Worm (Caenorhabditis elegans) whole organism, L4 larva: ENCODE data around the gene F53F4.11.
A peak's percentile ranks its signal among the peaks of the same experiment; 100 is the strongest.

Experiments used
- D1046.2 ChIP-seq: fragments of 200-800 bp; sonication (Bioruptor generic); IDR thresholded peaks from 2 replicates; pipeline ENCODE4 v1.3.6; 2022; ENCODE audit warnings: missing genetic modification characterization, missing compliant biosample characterization
- F26F4.8 ChIP-seq: fragments of 200-800 bp; sonication (Bioruptor generic); conservative IDR thresholded peaks from 2 replicates; pipeline ENCODE4 v1.3.6; 2022; ENCODE audit warnings: missing genetic modification characterization, missing compliant biosample characterization
- F49E8.2 ChIP-seq: sonication (generic microtip); optimal IDR thresholded peaks from 2 replicates; lab custom pipeline; 2016; ENCODE audit warnings: missing compliant biosample characterization, mild to moderate bottlenecking, missing genetic modification characterization, borderline replicate concordance
- R02D3.7 ChIP-seq: fragments of 150-350 bp; sonication (generic microtip); optimal IDR thresholded peaks from 3 replicates; lab custom pipeline; 2014; ENCODE audit warnings: missing biosample characterization, missing genetic modification characterization
- T26A8.4 ChIP-seq: fragments of 200-800 bp; sonication (Bioruptor generic); IDR thresholded peaks from 2 replicates; pipeline ENCODE4 v1.3.6; 2022; ENCODE audit warnings: missing genetic modification characterization, missing compliant biosample characterization
- Y105C5A.15 ChIP-seq: fragments of 200-800 bp; sonication (Bioruptor generic); IDR thresholded peaks from 2 replicates; pipeline ENCODE4 v1.3.6; 2022; ENCODE audit warnings: missing genetic modification characterization, missing compliant biosample characterization
- Y75B8A.6 ChIP-seq: fragments of 200-800 bp; sonication (Bioruptor generic); IDR thresholded peaks from 2 replicates; pipeline ENCODE4 v1.3.6; 2022; ENCODE audit warnings: missing genetic modification reagents, missing genetic modification characterization, missing compliant biosample characterization
- arid-1 ChIP-seq: fragments of 200-800 bp; sonication (Bioruptor generic); conservative IDR thresholded peaks from 2 replicates; pipeline ENCODE4 v1.3.6; 2022; ENCODE audit warnings: missing genetic modification reagents, missing genetic modification characterization, missing compliant biosample characterization
- ceh-32 ChIP-seq: sonication (generic microtip); optimal IDR thresholded peaks from 2 replicates; lab custom pipeline; 2016; ENCODE audit warnings: mild to moderate bottlenecking, missing genetic modification characterization, missing compliant biosample characterization; ENCODE audit not compliant: poor library complexity
- ceh-82 ChIP-seq: sonication (generic microtip); optimal IDR thresholded peaks from 2 replicates; lab custom pipeline; 2017; ENCODE audit warnings: missing biosample characterization, missing genetic modification characterization
- cey-2 ChIP-seq: sonication (generic microtip); optimal IDR thresholded peaks from 3 replicates; lab custom pipeline; 2017; ENCODE audit warnings: missing genetic modification characterization, mild to moderate bottlenecking, missing compliant biosample characterization, antibody characterized with exemption, borderline replicate concordance; ENCODE audit not compliant: insufficient read depth
- daf-8 ChIP-seq: fragments of 200-800 bp; sonication (Bioruptor generic); IDR thresholded peaks from 2 replicates; pipeline ENCODE4 v1.3.6; 2022; ENCODE audit warnings: missing genetic modification characterization, missing compliant biosample characterization
- dmd-9 ChIP-seq: fragments of 200-800 bp; sonication (Bioruptor generic); IDR thresholded peaks from 2 replicates; pipeline ENCODE4 v1.3.6; 2022; ENCODE audit warnings: missing genetic modification reagents, missing genetic modification characterization, missing compliant biosample characterization
- dpl-1 ChIP-seq: fragments of 150-350 bp; optimal IDR thresholded peaks from 2 replicates; lab custom pipeline; 2014; ENCODE audit warnings: missing biosample characterization, missing genetic modification reagents, missing genetic modification characterization
- dve-1 ChIP-seq: sonication (generic microtip); optimal IDR thresholded peaks from 2 replicates; lab custom pipeline; 2017; ENCODE audit warnings: antibody characterized with exemption, mild to moderate bottlenecking, missing genetic modification characterization, missing compliant biosample characterization; ENCODE audit not compliant: insufficient read depth
- fos-1 ChIP-seq: fragments of 150-350 bp; optimal IDR thresholded peaks from 2 replicates; lab custom pipeline; 2014; ENCODE audit warnings: missing biosample characterization, missing genetic modification characterization
- gei-8 ChIP-seq: fragments of 200-800 bp; sonication (Bioruptor generic); optimal IDR thresholded peaks from 2 replicates; lab custom pipeline; 2018; ENCODE audit warnings: mild to moderate bottlenecking, missing genetic modification characterization, missing compliant biosample characterization
- hif-1 ChIP-seq, 2 experiments: sonication (generic microtip); optimal IDR thresholded peaks; 2 replicates each; lab custom pipeline; 2016 to 2017; ENCODE audit warnings: missing compliant biosample characterization in 2 of 2, missing genetic modification characterization in 2 of 2, missing genetic modification reagents in 2 of 2, missing genotype in 2 of 2, mild to moderate bottlenecking in 1 of 2
- hlh-11 ChIP-seq: fragments of 200-800 bp; sonication (Bioruptor generic); optimal IDR thresholded peaks from 2 replicates; lab custom pipeline; 2018; ENCODE audit warnings: mild to moderate bottlenecking, missing genetic modification characterization, missing compliant biosample characterization
- hlh-30 ChIP-seq: sonication (generic microtip); optimal IDR thresholded peaks from 2 replicates; lab custom pipeline; 2017; ENCODE audit warnings: antibody characterized with exemption, mild to moderate bottlenecking, missing genetic modification characterization, missing compliant biosample characterization; ENCODE audit not compliant: insufficient read depth
- hmg-1.1 ChIP-seq: fragments of 200-800 bp; sonication (Bioruptor generic); IDR thresholded peaks from 2 replicates; pipeline ENCODE4 v1.3.6; 2022; ENCODE audit warnings: missing genetic modification reagents, missing genetic modification characterization, missing compliant biosample characterization
- jun-1 ChIP-seq: fragments of 150-350 bp; optimal IDR thresholded peaks from 2 replicates; lab custom pipeline; 2014; ENCODE audit warnings: missing biosample characterization, missing genetic modification reagents, missing genetic modification characterization
- lim-7 ChIP-seq: fragments of 200-800 bp; sonication (Bioruptor generic); IDR thresholded peaks from 2 replicates; pipeline ENCODE4 v1.3.6; 2022; ENCODE audit warnings: missing genetic modification characterization, missing compliant biosample characterization
- lin-1 ChIP-seq: fragments of 200-800 bp; sonication (Bioruptor generic); IDR thresholded peaks from 2 replicates; pipeline ENCODE4 v1.3.6; 2022; ENCODE audit warnings: missing genetic modification reagents, missing genetic modification characterization, missing compliant biosample characterization
- lir-3 ChIP-seq: sonication (generic microtip); optimal IDR thresholded peaks from 2 replicates; lab custom pipeline; 2016; ENCODE audit warnings: mild to moderate bottlenecking, missing genetic modification characterization, missing compliant biosample characterization
- lsy-2 ChIP-seq, 2 experiments: fragments of 150-350 bp in 1 of 2; sonication (generic microtip) in 1 of 2; optimal IDR thresholded peaks; 2 replicates each; lab custom pipeline; 2014 to 2017; ENCODE audit warnings: missing biosample characterization in 2 of 2, missing genetic modification characterization in 2 of 2
- madf-5 ChIP-seq, 2 experiments: fragments of 200-800 bp; sonication (Bioruptor generic); IDR thresholded peaks; 2 replicates each; pipeline ENCODE4 v1.3.6; 2022; ENCODE audit warnings: missing compliant biosample characterization in 2 of 2, missing genetic modification characterization in 2 of 2
- mdt-29 ChIP-seq: fragments of 200-800 bp; sonication (Bioruptor generic); IDR thresholded peaks from 2 replicates; pipeline ENCODE4 v1.3.6; 2022; ENCODE audit warnings: missing genetic modification reagents, missing genetic modification characterization, missing compliant biosample characterization
- mep-1 ChIP-seq: fragments of 150-350 bp; sonication (generic microtip); optimal IDR thresholded peaks from 3 replicates; lab custom pipeline; 2014; ENCODE audit warnings: missing biosample characterization, missing genetic modification characterization
- mxl-3 ChIP-seq: fragments of 200-800 bp; sonication (Bioruptor generic); optimal IDR thresholded peaks from 2 replicates; lab custom pipeline; 2018; ENCODE audit warnings: mild to moderate bottlenecking, missing genetic modification characterization, missing compliant biosample characterization
- nhr-10 ChIP-seq: fragments of 150-350 bp; optimal IDR thresholded peaks from 2 replicates; lab custom pipeline; 2014; ENCODE audit warnings: missing biosample characterization, missing genetic modification characterization
- nhr-102 ChIP-seq: sonication (generic microtip); optimal IDR thresholded peaks from 2 replicates; lab custom pipeline; 2016; ENCODE audit warnings: mild to moderate bottlenecking, missing genetic modification characterization, moderate library complexity, missing compliant biosample characterization
- nhr-111 ChIP-seq: fragments of 200-800 bp; sonication (Bioruptor generic); optimal IDR thresholded peaks from 2 replicates; lab custom pipeline; 2018; ENCODE audit warnings: mild to moderate bottlenecking, missing genetic modification characterization, missing compliant biosample characterization
- nhr-237 ChIP-seq: sonication (generic microtip); optimal IDR thresholded peaks from 2 replicates; lab custom pipeline; 2017; ENCODE audit warnings: missing biosample characterization, missing genetic modification characterization
- nhr-28 ChIP-seq: fragments of 150-350 bp; optimal IDR thresholded peaks from 2 replicates; lab custom pipeline; 2014; ENCODE audit warnings: missing biosample characterization, missing genetic modification characterization
- nhr-41 ChIP-seq: fragments of 200-800 bp; sonication (Bioruptor generic); IDR thresholded peaks from 2 replicates; pipeline ENCODE4 v1.3.6; 2022; ENCODE audit warnings: missing genetic modification reagents, missing genetic modification characterization, missing compliant biosample characterization
- nhr-42 ChIP-seq: fragments of 200-800 bp; sonication (Bioruptor generic); IDR thresholded peaks from 2 replicates; pipeline ENCODE4 v1.3.6; 2022; ENCODE audit warnings: missing genetic modification characterization, missing compliant biosample characterization
- nhr-48 ChIP-seq: sonication (generic microtip); optimal IDR thresholded peaks from 2 replicates; lab custom pipeline; 2016; ENCODE audit warnings: mild to moderate bottlenecking, missing genetic modification characterization, missing compliant biosample characterization
- nhr-6 ChIP-seq: fragments of 150-350 bp; optimal IDR thresholded peaks from 2 replicates; lab custom pipeline; 2014; ENCODE audit warnings: missing biosample characterization, missing genetic modification characterization
- nhr-77 ChIP-seq: fragments of 150-350 bp; optimal IDR thresholded peaks from 2 replicates; lab custom pipeline; 2014; ENCODE audit warnings: missing biosample characterization, missing genetic modification characterization
- rbr-2 ChIP-seq: sonication (generic microtip); optimal IDR thresholded peaks from 2 replicates; lab custom pipeline; 2016; ENCODE audit warnings: missing genotype, missing genetic modification characterization, missing compliant biosample characterization
- sdz-12 ChIP-seq: fragments of 200-800 bp; sonication (Bioruptor generic); optimal IDR thresholded peaks from 2 replicates; lab custom pipeline; 2018; ENCODE audit warnings: mild to moderate bottlenecking, missing genetic modification characterization, missing compliant biosample characterization
- skn-1 ChIP-seq: fragments of 150-350 bp; optimal IDR thresholded peaks from 2 replicates; lab custom pipeline; 2014; ENCODE audit warnings: missing biosample characterization, missing genetic modification characterization
- snpc-4 ChIP-seq: fragments of 150-350 bp; optimal IDR thresholded peaks from 2 replicates; lab custom pipeline; 2014; ENCODE audit warnings: missing biosample characterization, missing genetic modification characterization
- spr-1 ChIP-seq: sonication (generic microtip); optimal IDR thresholded peaks from 2 replicates; lab custom pipeline; 2016; ENCODE audit warnings: mild to moderate bottlenecking, missing genetic modification characterization, missing compliant biosample characterization
- unc-39 ChIP-seq: sonication (generic microtip); optimal IDR thresholded peaks from 2 replicates; lab custom pipeline; 2017; ENCODE audit warnings: missing biosample characterization, missing genetic modification characterization
- vab-7 ChIP-seq: fragments of 200-800 bp; sonication (Bioruptor generic); IDR thresholded peaks from 2 replicates; pipeline ENCODE4 v1.3.6; 2022; ENCODE audit warnings: missing genetic modification reagents, missing genetic modification characterization, missing compliant biosample characterization
- zfp-3 ChIP-seq: fragments of 200-800 bp; sonication (Bioruptor generic); conservative IDR thresholded peaks from 2 replicates; pipeline ENCODE4 v1.3.6; 2022; ENCODE audit warnings: missing genetic modification reagents, missing genetic modification characterization, missing compliant biosample characterization
- ztf-11 ChIP-seq: fragments of 150-350 bp; optimal IDR thresholded peaks from 2 replicates; lab custom pipeline; 2014; ENCODE audit warnings: missing biosample characterization, missing genetic modification characterization
- ztf-7 ChIP-seq: fragments of 150-350 bp; optimal IDR thresholded peaks from 2 replicates; lab custom pipeline; 2014; ENCODE audit warnings: missing biosample characterization, missing genetic modification characterization

F53F4.11 gene

DNA sequence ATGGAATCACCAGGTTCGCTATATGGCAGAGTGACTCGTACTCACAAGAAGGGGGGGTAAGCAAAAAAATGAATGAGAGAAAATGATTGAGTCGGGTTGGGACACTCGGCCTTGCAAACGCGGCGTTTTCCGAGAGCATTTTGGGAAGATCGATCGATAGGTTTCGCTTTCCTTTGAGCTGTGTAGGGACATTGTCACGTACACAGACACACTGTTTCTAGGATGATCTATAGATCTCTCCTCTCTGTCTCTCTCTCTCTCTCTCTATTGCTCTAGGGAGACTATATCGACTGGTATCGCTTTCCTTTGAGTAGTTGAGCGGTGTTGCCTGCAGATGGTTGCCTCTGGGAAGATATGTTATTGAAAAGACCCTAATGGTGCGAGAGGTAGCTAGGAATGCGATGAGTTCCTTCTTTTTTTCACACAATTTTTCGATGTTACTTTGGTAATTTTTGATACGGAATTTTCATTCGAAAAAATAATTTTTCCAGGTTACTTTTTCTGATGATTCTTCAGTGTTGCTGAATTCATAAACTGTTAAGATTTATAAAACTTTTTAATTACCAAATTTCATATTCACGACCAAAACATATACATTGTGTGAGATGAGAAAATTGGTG, 25.5 kb upstream of the F53F4.11 start, which contains the start of gene H37A05.4 (continued):
- no peak for TF ChIP-seq nhr-42 (GFP tag; lab: Robert Waterston, UW)
- TF ChIP-seq vab-7 (GFP tag; lab: Robert Waterston, UW), result no peak; the same call in none of the 2 replicates
- no peak for TF ChIP-seq dmd-9 (GFP tag; lab: Robert Waterston, UW)
- no peak for TF ChIP-seq nhr-10
- no peak for TF ChIP-seq F49E8.2 (tag; lab: Kevin White, UChicago)
- TF ChIP-seq F26F4.8, result no peak
- TF ChIP-seq lin-1 (GFP tag; lab: Robert Waterston, UW), result 0 out of 2 replicates have a peak, but pooled peaks have one; percentile 22
- TF ChIP-seq mep-1 (tag; lab: Kevin White, UChicago), result peak; percentile 91
- no peak for TF ChIP-seq lir-3 (tag; lab: Kevin White, UChicago)
- peak; percentile 73 for TF ChIP-seq zfp-3 (GFP tag; lab: Robert Waterston, UW)
- no peak for TF ChIP-seq lsy-2 (tag; optimal IDR thresholded peaks at IDR 0.05; lab: Kevin White, UChicago)
- no peak for TF ChIP-seq nhr-111 (GFP tag; lab: Kevin White, UChicago)
- TF ChIP-seq ceh-82 (tag; lab: Kevin White, UChicago), result no peak
- peak; percentile 42; the same call in 1 of the 2 replicates for TF ChIP-seq arid-1 (GFP tag; lab: Robert Waterston, UW)
- TF ChIP-seq gei-8, result peak; percentile 84
- TF ChIP-seq T26A8.4 (GFP tag; lab: Robert Waterston, UW), result peak; percentile 50; the same call in 1 of the 2 replicates
- TF ChIP-seq cey-2, result no peak
- TF ChIP-seq daf-8, result no peak
- no peak for TF ChIP-seq ztf-11 (tag; lab: Kevin White, UChicago)
- no peak for TF ChIP-seq ztf-7 (tag; lab: Kevin White, UChicago)
- TF ChIP-seq madf-5 (GFP tag; IDR thresholded peaks at IDR 0.05; lab: Robert Waterston, UW), result peak in 1 of 2 experiments; percentile 78; a peak in 1 of 4 replicates
- peak; percentile 18; the same call in 1 of the 2 replicates for TF ChIP-seq mdt-29 (GFP tag; lab: Robert Waterston, UW)
- no peak for TF ChIP-seq unc-39 (tag; lab: Kevin White, UChicago)
- peak; percentile 23 for TF ChIP-seq nhr-48 (tag; lab: Kevin White, UChicago)
- peak; percentile 9 for TF ChIP-seq nhr-28 (tag; lab: Kevin White, UChicago)
- no peak for TF ChIP-seq jun-1
- no peak for TF ChIP-seq nhr-237 (tag; lab: Kevin White, UChicago)
- TF ChIP-seq hmg-1.1 (GFP tag; lab: Robert Waterston, UW), result peak; percentile 47; the same call in 1 of the 2 replicates
- TF ChIP-seq sdz-12, result peak; percentile 64
- TF ChIP-seq skn-1 (tag; lab: Kevin White, UChicago), result no peak
- no peak for TF ChIP-seq fos-1 (tag; lab: Kevin White, UChicago)
- peak; percentile 29 for TF ChIP-seq dve-1 (tag; lab: Kevin White, UChicago)
- peak; percentile 8 for TF ChIP-seq spr-1 (tag; lab: Kevin White, UChicago)
- TF ChIP-seq hlh-30, result no peak
- TF ChIP-seq D1046.2, result 0 out of 2 replicates have a peak, but pooled peaks have one; percentile 42
- TF ChIP-seq nhr-41 (GFP tag; lab: Robert Waterston, UW), result peak; percentile 16; the same call in 1 of the 2 replicates
- TF ChIP-seq rbr-2 (tag; lab: Kevin White, UChicago), result no peak
- peak in 1 of 2 experiments; percentile 26 for TF ChIP-seq hif-1 (tag; optimal IDR thresholded peaks at IDR 0.05; lab: Kevin White, UChicago)
- TF ChIP-seq mxl-3 (GFP tag; lab: Kevin White, UChicago), result peak; percentile 5
- TF ChIP-seq dpl-1 (GFP tag; lab: Kevin White, UChicago), result no peak
- no peak for TF ChIP-seq R02D3.7 (tag; lab: Kevin White, UChicago)
- no peak for TF ChIP-seq ceh-32 (tag; lab: Kevin White, UChicago)
- peak; percentile 88 for TF ChIP-seq nhr-102
- TF ChIP-seq Y75B8A.6, result no peak
- peak; percentile 81 for TF ChIP-seq Y105C5A.15
- peak; percentile 23 for TF ChIP-seq hlh-11
- TF ChIP-seq nhr-6, result no peak
- TF ChIP-seq nhr-77 (tag; lab: Kevin White, UChicago), result no peak
- no peak for TF ChIP-seq lim-7 (GFP tag; lab: Robert Waterston, UW)
- no peak for TF ChIP-seq snpc-4 (tag; lab: Kevin White, UChicago)
